Worm (Caenorhabditis elegans) whole organism, young adult: ENCODE data around the gene ZK1127.13.

Experiments
- B0336.3 ChIP-seq: fragments of 200-800 bp; sonication (Bioruptor generic); IDR thresholded peaks from 2 replicates; pipeline ENCODE4 v1.3.6; 2022; ENCODE audit warnings: missing genetic modification characterization, missing compliant biosample characterization
- K11D2.4 ChIP-seq: fragments of 200-800 bp; sonication (Bioruptor generic); IDR thresholded peaks from 2 replicates; pipeline ENCODE4 v1.3.6; 2022; ENCODE audit warnings: missing genetic modification reagents, missing genetic modification characterization, missing compliant biosample characterization
- ceh-100 ChIP-seq: fragments of 200-800 bp; sonication (Bioruptor generic); IDR thresholded peaks from 2 replicates; pipeline ENCODE4 v1.3.6; 2022; ENCODE audit warnings: missing genetic modification reagents, missing genetic modification characterization, missing compliant biosample characterization
- pbrm-1 ChIP-seq: fragments of 200-800 bp; sonication (Bioruptor generic); IDR thresholded peaks from 2 replicates; pipeline ENCODE4 v1.3.6; 2022; ENCODE audit warnings: missing genetic modification reagents, missing genetic modification characterization, missing compliant biosample characterization

ce11 chrII:7053649-7054048 lies 548 bp downstream of the ZK1127.13 start, which contains the start of gene ZK1127.4:
- no peak for TF ChIP-seq ceh-100 (GFP tag; lab: Robert Waterston, UW)
- TF ChIP-seq pbrm-1 (GFP tag; lab: Robert Waterston, UW) = no peak
- no peak for TF ChIP-seq K11D2.4 (GFP tag; lab: Robert Waterston, UW)
- TF ChIP-seq B0336.3 = no peak
